Worm (Caenorhabditis elegans): ENCODE results near the gene sorf-2.

The sorf-2 gene

DNA sequence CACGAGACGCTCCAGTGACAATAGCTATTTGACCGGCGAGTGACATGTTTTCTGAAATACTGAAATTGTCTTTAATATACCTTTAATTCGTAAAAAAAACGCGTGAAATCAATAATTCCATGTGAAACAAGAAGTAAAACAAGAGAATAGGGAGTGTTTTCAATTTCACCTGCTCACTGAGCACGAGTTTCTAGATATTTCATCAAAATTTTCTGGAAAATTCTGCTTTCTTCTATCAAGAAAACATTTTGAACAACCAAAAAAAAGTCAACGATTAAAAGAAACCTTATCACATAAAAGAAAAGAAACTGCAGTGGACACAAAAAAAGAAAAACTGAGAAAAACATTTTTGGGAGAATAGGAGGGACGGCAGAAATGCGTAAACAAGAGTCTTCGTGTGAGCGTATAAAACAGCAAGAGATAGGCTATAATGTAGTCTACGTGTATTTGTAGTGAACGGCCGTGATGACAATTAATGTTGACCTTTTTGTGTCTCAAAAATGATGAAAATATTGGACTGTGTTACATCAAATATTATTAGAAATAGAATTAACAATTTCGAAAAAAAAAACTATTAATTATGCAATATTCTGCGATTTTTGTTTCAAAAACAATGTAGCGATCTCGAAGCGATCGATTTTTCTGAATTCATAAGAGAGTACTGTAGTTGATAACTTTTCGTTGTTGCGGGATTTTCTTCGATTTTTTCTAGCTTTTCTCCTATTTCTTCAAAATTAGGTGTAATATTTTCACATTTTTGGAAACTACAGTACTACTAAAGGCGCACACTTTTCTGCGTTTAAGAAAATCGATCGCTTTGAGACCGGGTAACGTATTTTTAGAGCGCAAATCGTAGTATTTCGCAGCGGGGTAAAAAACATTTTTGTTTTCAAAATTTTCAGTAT is 41.8 kb downstream of the sorf-2 start, which contains the start of gene dhs-9:
TSS of gene dhs-9 (minus strand) at position 51 of the 905 bp plus-strand sequence.
- peak; percentile 39 for TF ChIP-seq mep-1 (tag; optimal IDR thresholded peaks at IDR 0.05)
- peak; percentile 51 for TF ChIP-seq nhr-6 (tag; optimal IDR thresholded peaks at IDR 0.05)
- no peak for TF ChIP-seq gei-8 (GFP tag; optimal IDR thresholded peaks at IDR 0.05)
- TF ChIP-seq ceh-20 (GFP tag; IDR thresholded peaks at IDR 0.05): no peak
- no peak for TF ChIP-seq Y105C5A.15 (GFP tag; IDR thresholded peaks at IDR 0.05)
- TF ChIP-seq sdz-12 (GFP tag; optimal IDR thresholded peaks at IDR 0.05): no peak
- TF ChIP-seq hif-1 (tag; optimal IDR thresholded peaks at IDR 0.05): peak in 1 of 2 experiments; percentile 20
- TF ChIP-seq ama-1 (optimal IDR thresholded peaks at IDR 0.05): peak; percentile 39
- 0 out of 2 replicates have a peak, but pooled peaks have one; percentile 44 for TF ChIP-seq T26A8.4 (GFP tag; IDR thresholded peaks at IDR 0.05)
- peak in 1 of 2 experiments; percentile 45 for TF ChIP-seq lsy-2 (tag; optimal IDR thresholded peaks at IDR 0.05)
- TF ChIP-seq nhr-28 (tag; optimal IDR thresholded peaks at IDR 0.05): peak; percentile 99
- TF ChIP-seq hlh-11 (tag; optimal IDR thresholded peaks at IDR 0.05): peak; percentile 59
- no peak for TF ChIP-seq ztf-7 (tag; optimal IDR thresholded peaks at IDR 0.05)
- TF ChIP-seq nhr-11 (tag; optimal IDR thresholded peaks at IDR 0.05): peak; percentile 64
- no peak for TF ChIP-seq snpc-1.2 (GFP tag; IDR thresholded peaks at IDR 0.05)
- TF ChIP-seq daf-16 (GFP tag; optimal IDR thresholded peaks at IDR 0.05): peak in 1 of 2 experiments; percentile 84
- TF ChIP-seq daf-16 (tag; optimal IDR thresholded peaks at IDR 0.05): peak; percentile 99
- TF ChIP-seq aly-2 (tag; optimal IDR thresholded peaks at IDR 0.05): no peak
- TF ChIP-seq nhr-77 (tag; optimal IDR thresholded peaks at IDR 0.05): peak; percentile 79
- TF ChIP-seq dve-1 (tag; optimal IDR thresholded peaks at IDR 0.05; ENCODE audit: insufficient read depth): peak; percentile 50

DNA sequence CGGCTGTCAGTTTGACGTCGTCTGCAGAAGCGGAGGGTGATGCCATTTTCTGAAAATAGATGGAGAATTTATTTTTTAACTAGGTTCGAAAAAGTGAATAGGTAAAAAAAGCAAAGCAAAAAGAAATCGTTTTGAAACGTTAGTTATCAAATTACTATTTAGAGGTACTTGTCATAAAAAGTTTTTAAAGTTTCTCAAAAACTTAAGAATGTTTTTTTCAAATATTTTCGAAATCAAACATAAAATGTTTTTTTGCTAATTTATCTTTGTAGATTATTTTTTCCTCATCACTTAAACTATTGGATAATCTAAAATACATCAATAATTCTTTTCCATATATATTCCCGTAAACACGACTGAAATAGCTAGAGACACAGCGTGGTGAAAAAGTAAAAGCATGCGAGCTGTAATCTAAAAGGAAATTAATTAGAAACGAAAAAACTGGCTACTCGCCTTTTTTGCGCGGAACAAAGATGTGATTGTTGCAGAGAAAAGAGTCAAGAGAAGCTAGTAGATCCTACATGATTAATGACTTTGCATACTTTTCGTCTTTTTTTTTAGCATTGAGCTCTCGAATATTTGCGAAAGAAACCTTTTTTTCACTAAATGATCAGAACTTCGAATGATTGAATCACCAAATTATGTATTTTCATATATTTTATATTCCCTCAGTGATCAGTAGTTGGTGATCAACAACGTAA is 45.0 kb downstream of the sorf-2 start, which contains the start of gene szy-2:
TSS of gene szy-2 (minus strand) at position 51 of the 701 bp plus-strand sequence.
- TF ChIP-seq ceh-28 (tag; optimal IDR thresholded peaks at IDR 0.05): no peak
- TF ChIP-seq unc-62 (GFP tag; optimal IDR thresholded peaks at IDR 0.05 in 1 of 2): peak in 1 of 2 experiments; percentile 45
- no peak for TF ChIP-seq unc-62 (tag; optimal IDR thresholded peaks at IDR 0.05)

DNA sequence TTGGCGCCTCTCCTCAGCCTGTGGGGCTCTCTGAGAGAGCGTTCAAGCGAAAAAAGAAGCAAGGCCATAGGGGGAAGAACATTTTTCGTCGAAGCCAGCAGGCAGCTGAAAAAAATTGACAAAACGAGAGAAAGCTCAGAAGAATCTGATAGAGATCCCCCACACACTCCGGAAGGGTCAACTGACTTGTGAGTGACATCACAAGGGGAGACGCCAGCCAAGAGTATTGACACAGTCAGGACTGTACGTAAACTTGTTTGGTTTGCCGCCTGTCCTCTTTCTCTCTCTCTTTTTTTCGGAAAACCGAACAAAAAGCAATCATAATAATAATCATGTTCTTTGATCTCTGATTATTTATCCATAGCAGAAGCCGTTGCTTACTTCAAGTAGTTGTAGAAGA is 46.5 kb downstream of the sorf-2 start:
- no peak for TF ChIP-seq arid-1 (GFP tag; conservative IDR thresholded peaks at IDR 0.05)
- TF ChIP-seq zfp-3 (GFP tag; conservative IDR thresholded peaks at IDR 0.05): no peak
- TF ChIP-seq ztf-11 (tag; optimal IDR thresholded peaks at IDR 0.05): no peak
- TF ChIP-seq Y105C5A.15 (GFP tag; IDR thresholded peaks at IDR 0.05): no peak
- peak; percentile 3 for TF ChIP-seq ces-1 (GFP tag; optimal IDR thresholded peaks at IDR 0.05)
- peak in 1 of 2 experiments; percentile 52 for TF ChIP-seq unc-62 (GFP tag; optimal IDR thresholded peaks at IDR 0.05 in 1 of 2)
- no peak for TF ChIP-seq unc-62 (tag; optimal IDR thresholded peaks at IDR 0.05)
- TF ChIP-seq dmd-8 (GFP tag; IDR thresholded peaks at IDR 0.05): no peak
- TF ChIP-seq mep-1 (tag; optimal IDR thresholded peaks at IDR 0.05): peak; percentile 43
- peak; percentile 25 for TF ChIP-seq nhr-28 (tag; optimal IDR thresholded peaks at IDR 0.05)
- no peak for TF ChIP-seq unc-39 (tag; optimal IDR thresholded peaks at IDR 0.05)
- no peak for TF ChIP-seq hif-1 (tag; optimal IDR thresholded peaks at IDR 0.05)
- no peak for TF ChIP-seq F26F4.8 (GFP tag; conservative IDR thresholded peaks at IDR 0.05)
- no peak for TF ChIP-seq zip-2 (tag; optimal IDR thresholded peaks at IDR 0.05)
- no peak for TF ChIP-seq lin-38 (GFP tag; IDR thresholded peaks at IDR 0.05)
- no peak for TF ChIP-seq dmd-9 (GFP tag; IDR thresholded peaks at IDR 0.05)
- TF ChIP-seq dpl-1 (GFP tag; optimal IDR thresholded peaks at IDR 0.05): no peak
- TF ChIP-seq tra-1 (GFP tag; IDR thresholded peaks at IDR 0.05): no peak
- TF ChIP-seq snpc-4 (tag; optimal IDR thresholded peaks at IDR 0.05): no peak
- peak; percentile 24 for TF ChIP-seq mxl-3 (GFP tag; optimal IDR thresholded peaks at IDR 0.05)
- TF ChIP-seq unc-130 (GFP tag; optimal IDR thresholded peaks at IDR 0.05): no peak
- no peak for TF ChIP-seq Y48G9A.11 (GFP tag; IDR thresholded peaks at IDR 0.05)
- TF ChIP-seq lin-15B (tag; optimal IDR thresholded peaks at IDR 0.05): no peak
- no peak for TF ChIP-seq ama-1 (optimal IDR thresholded peaks at IDR 0.05)
- no peak for TF ChIP-seq spr-1 (tag; optimal IDR thresholded peaks at IDR 0.05)
- TF ChIP-seq lir-3 (tag; optimal IDR thresholded peaks at IDR 0.05): no peak
- TF ChIP-seq zip-11 (GFP tag; IDR thresholded peaks at IDR 0.05): no peak
- no peak for TF ChIP-seq madf-5 (GFP tag; IDR thresholded peaks at IDR 0.05)
- TF ChIP-seq lim-7 (GFP tag; IDR thresholded peaks at IDR 0.05): no peak
- TF ChIP-seq egl-43 (GFP tag; IDR thresholded peaks at IDR 0.05): no peak
